Fruit fly (Drosophila melanogaster): ENCODE results near the gene noc.

- no peak for TF ChIP-seq Lhr (GFP tag; optimal IDR thresholded peaks at IDR 0.05)
- no peak for TF ChIP-seq sob (GFP tag; IDR thresholded peaks at IDR 0.05)
- TF ChIP-seq caup (GFP tag; optimal IDR thresholded peaks at IDR 0.05; ENCODE audit: severe bottlenecking), result no peak
- TF ChIP-seq zfh1 (GFP tag; IDR thresholded peaks at IDR 0.05), result no peak
- TF ChIP-seq otp (GFP tag; IDR thresholded peaks at IDR 0.05), result no peak
- 0 out of 3 replicates have a peak, but pooled peaks have one; percentile 2 for TF ChIP-seq ken (GFP tag; IDR thresholded peaks at IDR 0.05)
- no peak for TF ChIP-seq inv (GFP tag; IDR thresholded peaks at IDR 0.05; ENCODE audit: partially characterized antibody)
- no peak for TF ChIP-seq fru (optimal IDR thresholded peaks at IDR 0.05)
- TF ChIP-seq CG11398 (GFP tag; optimal IDR thresholded peaks at IDR 0.05), result no peak
These were observed 8.8 kb downstream of the noc start for dm6 chr2L:14499497-14499896.

Measured in whole organism, embryonic.